Fruit fly (Drosophila melanogaster) whole organism, embryonic: ENCODE measurements around the gene aux.

Source experiments
- Adf1 ChIP-seq: fragments of 200-800 bp; sonication (Bioruptor generic); IDR thresholded peaks from 2 replicates; pipeline ENCODE4 v1.3.6; 2022; ENCODE audit warnings: missing biosample characterization, missing genetic modification characterization
- B-H2 ChIP-seq: fragments of 200-800 bp; sonication (Bioruptor generic); optimal IDR thresholded peaks from 2 replicates; lab custom pipeline; 2018; ENCODE audit warnings: missing biosample characterization, mild to moderate bottlenecking, missing genetic modification characterization
- Bdp1 ChIP-seq: fragments of 200-800 bp; sonication (Bioruptor generic); optimal IDR thresholded peaks from 3 replicates; lab custom pipeline; 2016; ENCODE audit warnings: missing biosample characterization, missing genetic modification characterization
- C15 ChIP-seq: fragments of 200-800 bp; sonication (Bioruptor generic); IDR thresholded peaks from 3 replicates; pipeline ENCODE4 v1.3.6; 2022; ENCODE audit warnings: missing biosample characterization, missing genetic modification characterization
- CG10209 ChIP-seq: fragments of 200-800 bp; sonication (Bioruptor generic); optimal IDR thresholded peaks from 3 replicates; lab custom pipeline; 2017; ENCODE audit warnings: missing biosample characterization, mild to moderate bottlenecking, missing genetic modification characterization, missing genetic modification reagents
- CG10543 ChIP-seq: fragments of 200-800 bp; sonication (Bioruptor generic); optimal IDR thresholded peaks from 3 replicates; lab custom pipeline; 2017; ENCODE audit warnings: missing biosample characterization, mild to moderate bottlenecking, missing genetic modification characterization, moderate library complexity
- CG10565 ChIP-seq: fragments of 200-800 bp; sonication (Bioruptor generic); optimal IDR thresholded peaks from 3 replicates; lab custom pipeline; 2016; ENCODE audit warnings: missing biosample characterization, mild to moderate bottlenecking, missing genetic modification characterization
- CG10959 ChIP-seq: fragments of 200-800 bp; sonication (Bioruptor generic); IDR thresholded peaks from 2 replicates; pipeline ENCODE4 v1.3.6; 2022; ENCODE audit warnings: missing biosample characterization, missing genetic modification characterization
- CG11723 ChIP-seq: fragments of 200-800 bp; sonication (Bioruptor generic); optimal IDR thresholded peaks from 2 replicates; lab custom pipeline; 2017; ENCODE audit warnings: missing biosample characterization, mild to moderate bottlenecking, missing genetic modification characterization
- CG12391 ChIP-seq: fragments of 200-800 bp; sonication (Bioruptor generic); optimal IDR thresholded peaks from 3 replicates; lab custom pipeline; 2018; ENCODE audit warnings: missing biosample characterization, mild to moderate bottlenecking, missing genetic modification characterization, moderate library complexity
- CG15011 ChIP-seq: fragments of 200-800 bp; sonication (Bioruptor generic); optimal IDR thresholded peaks from 3 replicates; lab custom pipeline; 2018; ENCODE audit warnings: missing biosample characterization, mild to moderate bottlenecking, missing genetic modification characterization
- CG17568 ChIP-seq: fragments of 200-800 bp; sonication (Bioruptor generic); optimal IDR thresholded peaks from 2 replicates; lab custom pipeline; 2018; ENCODE audit warnings: missing biosample characterization, mild to moderate bottlenecking, missing genetic modification characterization, moderate library complexity
- CG17612 ChIP-seq: fragments of 200-800 bp; sonication (Bioruptor generic); IDR thresholded peaks from 2 replicates; pipeline ENCODE4 v1.3.6; 2022; ENCODE audit warnings: missing biosample characterization, missing genetic modification characterization
- CG18764 ChIP-seq: fragments of 200-800 bp; sonication (Bioruptor generic); optimal IDR thresholded peaks from 3 replicates; lab custom pipeline; 2016; ENCODE audit warnings: missing biosample characterization, missing genetic modification characterization
- CG6765 ChIP-seq: fragments of 200-800 bp; sonication (Bioruptor generic); optimal IDR thresholded peaks from 3 replicates; lab custom pipeline; 2017; ENCODE audit warnings: missing biosample characterization, mild to moderate bottlenecking, missing genetic modification characterization
- CG7839 ChIP-seq: fragments of 200-800 bp; sonication (Bioruptor generic); optimal IDR thresholded peaks from 3 replicates; lab custom pipeline; 2018; ENCODE audit warnings: missing biosample characterization, mild to moderate bottlenecking, missing genetic modification characterization, moderate library complexity
- CG8290 ChIP-seq, 3 experiments: fragments of 200-800 bp; sonication (Bioruptor generic); optimal IDR thresholded peaks; 2 replicates each; lab custom pipeline; 2016 to 2019; ENCODE audit warnings: missing biosample characterization in 3 of 3, missing genetic modification characterization in 3 of 3, mild to moderate bottlenecking in 2 of 3, moderate library complexity in 1 of 3
- CG9215 ChIP-seq: fragments of 200-800 bp; sonication (Bioruptor generic); IDR thresholded peaks from 2 replicates; pipeline ENCODE4 v1.3.6; 2022; ENCODE audit warnings: missing biosample characterization, missing genetic modification characterization
- CG9437 ChIP-seq: fragments of 200-800 bp; sonication (Bioruptor generic); optimal IDR thresholded peaks from 2 replicates; lab custom pipeline; 2018; ENCODE audit warnings: missing biosample characterization, mild to moderate bottlenecking, missing genetic modification characterization
- CG9797 ChIP-seq: fragments of 200-800 bp; sonication (Bioruptor generic); optimal IDR thresholded peaks from 3 replicates; lab custom pipeline; 2018; ENCODE audit warnings: missing biosample characterization, mild to moderate bottlenecking, missing genetic modification characterization
- D ChIP-seq, 2 experiments: fragments of 200-800 bp in 1 of 2; fragments of >200 bp in 1 of 2; sonication (Bioruptor generic) in 1 of 2; optimal IDR thresholded peaks; 2 replicates in 1 of 2; 3 replicates in 1 of 2; lab custom pipeline; 2017; ENCODE audit warnings: mild to moderate bottlenecking in 1 of 2, missing biosample characterization in 1 of 2, missing genetic modification characterization in 1 of 2, missing genetic modification reagents in 1 of 2
- Dll ChIP-seq: fragments of 200-800 bp; sonication (Bioruptor generic); IDR thresholded peaks from 4 replicates; pipeline ENCODE4 v1.3.6; 2022; ENCODE audit warnings: missing biosample characterization, missing genetic modification characterization; ENCODE audit not compliant: partially characterized antibody
- E2f2 ChIP-seq: fragments of 200-800 bp; sonication (Bioruptor generic); IDR thresholded peaks from 2 replicates; pipeline ENCODE4 v1.3.6; 2022; ENCODE audit warnings: missing biosample characterization, missing genetic modification characterization
- Fer2 ChIP-seq: fragments of 200-800 bp; sonication (Bioruptor generic); optimal IDR thresholded peaks from 2 replicates; lab custom pipeline; 2018; ENCODE audit warnings: missing biosample characterization, mild to moderate bottlenecking, missing genetic modification characterization, moderate library complexity
- HLHmδ ChIP-seq: fragments of 200-800 bp; sonication (Bioruptor generic); optimal IDR thresholded peaks from 2 replicates; lab custom pipeline; 2018; ENCODE audit warnings: missing biosample characterization, mild to moderate bottlenecking, missing genetic modification characterization, moderate library complexity
- Hey ChIP-seq: fragments of 200-800 bp; sonication (Bioruptor generic); optimal IDR thresholded peaks from 3 replicates; lab custom pipeline; 2018; ENCODE audit warnings: missing biosample characterization, mild to moderate bottlenecking, missing genetic modification characterization
- Hsf ChIP-seq: fragments of 200-800 bp; sonication (Bioruptor generic); optimal IDR thresholded peaks from 3 replicates; lab custom pipeline; 2016; ENCODE audit warnings: missing biosample characterization, missing genetic modification characterization
- Lhr ChIP-seq: fragments of 200-800 bp; sonication (Bioruptor generic); optimal IDR thresholded peaks from 3 replicates; lab custom pipeline; 2017; ENCODE audit warnings: mild to moderate bottlenecking, missing biosample characterization, missing genetic modification reagents, missing genetic modification characterization
- MTF-1 ChIP-seq: fragments of 200-800 bp; sonication (Bioruptor generic); optimal IDR thresholded peaks from 2 replicates; lab custom pipeline; 2018; ENCODE audit warnings: missing biosample characterization, mild to moderate bottlenecking, missing genetic modification characterization, borderline replicate concordance
- Max ChIP-seq: fragments of 200-800 bp; sonication (Bioruptor generic); optimal IDR thresholded peaks from 2 replicates; lab custom pipeline; 2016; ENCODE audit warnings: missing biosample characterization, mild to moderate bottlenecking, missing genetic modification characterization
- Opbp ChIP-seq: fragments of 200-800 bp; sonication (Bioruptor generic); IDR thresholded peaks from 3 replicates; pipeline ENCODE4 v1.3.6; 2022; ENCODE audit warnings: missing biosample characterization, missing genetic modification characterization; ENCODE audit not compliant: partially characterized antibody
- Sry-β ChIP-seq: fragments of 200-800 bp; sonication (Bioruptor generic); optimal IDR thresholded peaks from 2 replicates; lab custom pipeline; 2018; ENCODE audit warnings: missing biosample characterization, mild to moderate bottlenecking, missing genetic modification characterization, moderate library complexity
- TFAM ChIP-seq: fragments of 200-800 bp; sonication (Bioruptor generic); optimal IDR thresholded peaks from 2 replicates; lab custom pipeline; 2017; ENCODE audit warnings: missing biosample characterization, missing genetic modification characterization, inconsistent platforms
- ara ChIP-seq: fragments of 200-800 bp; sonication (Bioruptor generic); IDR thresholded peaks from 2 replicates; pipeline ENCODE4 v1.3.6; 2022; ENCODE audit warnings: missing biosample characterization, missing genetic modification characterization
- bigmax ChIP-seq: fragments of 200-800 bp; sonication (Bioruptor generic); optimal IDR thresholded peaks from 2 replicates; lab custom pipeline; 2018; ENCODE audit warnings: missing biosample characterization, mild to moderate bottlenecking, missing genetic modification characterization
- btn ChIP-seq: fragments of 200-800 bp; sonication (Bioruptor generic); optimal IDR thresholded peaks from 2 replicates; lab custom pipeline; 2016; ENCODE audit warnings: missing biosample characterization, missing genetic modification characterization
- da ChIP-seq: fragments of 200-800 bp; sonication (Bioruptor generic); optimal IDR thresholded peaks from 2 replicates; lab custom pipeline; 2016; ENCODE audit warnings: missing biosample characterization, missing genetic modification characterization
- dan ChIP-seq: fragments of 200-800 bp; sonication (Bioruptor generic); IDR thresholded peaks from 2 replicates; pipeline ENCODE4 v1.3.6; 2022; ENCODE audit warnings: missing biosample characterization, missing genetic modification characterization
- dmrt11E ChIP-seq: fragments of 200-800 bp; sonication (Bioruptor generic); optimal IDR thresholded peaks from 3 replicates; lab custom pipeline; 2018; ENCODE audit warnings: missing biosample characterization, mild to moderate bottlenecking, missing genetic modification characterization, moderate library complexity
- dpn ChIP-seq, 2 experiments: fragments of 200-800 bp; sonication (Bioruptor generic); optimal IDR thresholded peaks; 3 replicates each; lab custom pipeline; 2016; ENCODE audit warnings: missing biosample characterization in 2 of 2, missing genetic modification characterization in 2 of 2
- en ChIP-seq: fragments of 200-800 bp; sonication (Bioruptor generic); optimal IDR thresholded peaks from 2 replicates; lab custom pipeline; 2016; ENCODE audit warnings: missing biosample characterization, missing genetic modification characterization
- fd96Cb ChIP-seq: fragments of 200-800 bp; sonication (Bioruptor generic); optimal IDR thresholded peaks from 2 replicates; lab custom pipeline; 2018; ENCODE audit warnings: missing biosample characterization, mild to moderate bottlenecking, missing genetic modification characterization, moderate library complexity
- insv ChIP-seq, 2 experiments: fragments of 200-800 bp; sonication (Bioruptor generic); optimal IDR thresholded peaks; 3 replicates each; lab custom pipeline; 2016 to 2018; ENCODE audit warnings: missing biosample characterization in 2 of 2, missing genetic modification characterization in 2 of 2
- jing ChIP-seq: fragments of 200-800 bp; sonication (Bioruptor generic); optimal IDR thresholded peaks from 2 replicates; lab custom pipeline; 2018; ENCODE audit warnings: missing biosample characterization, mild to moderate bottlenecking, missing genetic modification characterization
- oc ChIP-seq: fragments of 200-800 bp; sonication (Bioruptor generic); optimal IDR thresholded peaks from 2 replicates; lab custom pipeline; 2018; ENCODE audit warnings: missing biosample characterization, mild to moderate bottlenecking, missing genetic modification characterization, moderate library complexity
- pita ChIP-seq: fragments of 200-800 bp; sonication (Bioruptor generic); optimal IDR thresholded peaks from 2 replicates; lab custom pipeline; 2017; ENCODE audit warnings: missing biosample characterization, mild to moderate bottlenecking, missing genetic modification characterization
- repo ChIP-seq: fragments of 200-800 bp; sonication (Bioruptor generic); optimal IDR thresholded peaks from 2 replicates; lab custom pipeline; 2016; ENCODE audit warnings: missing biosample characterization, missing genetic modification characterization
- sima ChIP-seq: fragments of 200-800 bp; sonication (Bioruptor generic); optimal IDR thresholded peaks from 2 replicates; lab custom pipeline; 2016; ENCODE audit warnings: missing biosample characterization, missing genetic modification characterization

Gene aux

DNA sequence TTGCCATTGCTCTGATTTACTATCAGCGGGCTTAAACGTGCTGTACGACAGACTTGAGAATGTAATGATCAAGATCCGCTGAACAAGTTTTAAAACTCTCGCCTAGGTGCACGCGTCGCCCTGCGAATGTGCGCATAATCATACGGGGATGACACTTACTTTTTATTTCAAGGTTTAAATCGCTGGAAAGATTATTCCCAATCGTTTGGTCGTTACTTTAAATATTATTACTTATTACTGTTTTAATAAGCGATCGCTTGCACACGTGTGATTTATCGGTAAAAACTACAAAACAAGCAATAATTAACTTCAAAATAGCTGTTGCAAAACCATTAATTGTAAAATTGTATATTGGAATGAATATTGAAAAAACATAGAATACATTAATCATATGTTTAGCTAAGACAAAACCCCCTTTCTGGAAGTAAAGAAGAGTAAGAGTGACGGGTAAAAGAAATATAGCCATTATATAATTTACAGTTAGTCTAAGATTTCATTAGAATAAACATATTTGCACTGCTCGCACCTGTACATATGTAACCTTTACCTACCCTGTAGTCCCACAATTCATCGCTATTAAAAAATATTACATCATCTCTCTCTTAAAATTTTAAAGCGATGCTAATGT, 17.7 kb downstream of the aux start, which contains the start of gene DhpD (continued):
- TF ChIP-seq repo (no peak), bigmax (GFP tag; lab: Kevin White, UChicago) (no peak), D (optimal IDR thresholded peaks at IDR 0.05; lab: Kevin White, UChicago) (no peak), D (GFP tag; optimal IDR thresholded peaks at IDR 0.05; lab: Kevin White, UChicago) (peak; percentile 39), Max (GFP tag; lab: Kevin White, UChicago) (peak; percentile 71), CG15011 (GFP tag; lab: Kevin White, UChicago) (peak; percentile 51), CG10565 (GFP tag; lab: Kevin White, UChicago) (no peak), da (GFP tag; lab: Kevin White, UChicago) (no peak), E2f2 (GFP tag; lab: Robert Waterston, UW) (peak; percentile 72), CG18764 (GFP tag; lab: Kevin White, UChicago) (peak; percentile 30), oc (tag; lab: Kevin White, UChicago) (no peak), dmrt11E (tag; lab: Kevin White, UChicago) (no peak), CG12391 (tag; lab: Kevin White, UChicago) (peak; percentile 65), Opbp (peak; percentile 74; the same call in 2 of the 3 replicates), CG6765 (peak; percentile 44), C15 (0 out of 3 replicates have a peak, but pooled peaks have one; percentile 21), CG17612 (GFP tag; lab: Robert Waterston, UW) (peak; percentile 68; the same call in 1 of the 2 replicates), Fer2 (tag; lab: Kevin White, UChicago) (peak; percentile 53), CG10209 (GFP tag; lab: Kevin White, UChicago) (peak; percentile 69), TFAM (GFP tag; lab: Kevin White, UChicago) (no peak), btn (GFP tag; lab: Kevin White, UChicago) (no peak), MTF-1 (GFP tag; lab: Kevin White, UChicago) (no peak), CG9797 (no peak), Adf1 (GFP tag; lab: Robert Waterston, UW) (0 out of 2 replicates have a peak, but pooled peaks have one; percentile 35), Hey (tag; lab: Kevin White, UChicago) (no peak), pita (GFP tag; lab: Kevin White, UChicago) (peak; percentile 15), CG8290 (GFP tag; optimal IDR thresholded peaks at IDR 0.05; lab: Kevin White, UChicago) (no peak), CG8290 (tag; optimal IDR thresholded peaks at IDR 0.05; lab: Kevin White, UChicago) (peak in 1 of 2 experiments; percentile 83), CG9215 (GFP tag; lab: Robert Waterston, UW) (peak; percentile 69), CG10543 (GFP tag; lab: Kevin White, UChicago) (peak; percentile 53), insv (GFP tag; optimal IDR thresholded peaks at IDR 0.05; lab: Kevin White, UChicago) (no peak), HLHmδ (GFP tag; lab: Kevin White, UChicago) (no peak), dpn (GFP tag; optimal IDR thresholded peaks at IDR 0.05; lab: Kevin White, UChicago) (peak; percentile 55 to 64), en (GFP tag; lab: Kevin White, UChicago) (no peak), jing (GFP tag; lab: Kevin White, UChicago) (peak; percentile 10), sima (GFP tag; lab: Kevin White, UChicago) (no peak), Sry-β (GFP tag; lab: Kevin White, UChicago) (no peak), Dll (GFP tag; lab: Robert Waterston, UW) (no peak), CG7839 (peak; percentile 75), ara (GFP tag; lab: Robert Waterston, UW) (peak; percentile 76), Bdp1 (GFP tag; lab: Kevin White, UChicago) (no peak), CG11723 (GFP tag; lab: Kevin White, UChicago) (peak; percentile 16), CG10959 (GFP tag; lab: Robert Waterston, UW) (peak; percentile 26; the same call in 1 of the 2 replicates), fd96Cb (tag; lab: Kevin White, UChicago) (peak; percentile 63), CG9437 (peak; percentile 9), B-H2 (GFP tag; lab: Kevin White, UChicago) (peak; percentile 81), Hsf (GFP tag; lab: Kevin White, UChicago) (peak; percentile 56), Lhr (GFP tag; lab: Kevin White, UChicago) (peak; percentile 4), dan (GFP tag; lab: Robert Waterston, UW) (no peak), CG17568 (no peak)
